Fruit fly (Drosophila melanogaster) whole organism, embryonic: ENCODE data around the gene Cln7.

Experiments
- BtbVII ChIP-seq: fragments of 200-800 bp; sonication (Bioruptor generic); optimal IDR thresholded peaks from 3 replicates; lab custom pipeline; 2017; ENCODE audit warnings: missing biosample characterization, mild to moderate bottlenecking, missing genetic modification characterization
- CG10147 ChIP-seq: fragments of 200-800 bp; sonication (Bioruptor generic); optimal IDR thresholded peaks from 2 replicates; lab custom pipeline; 2019; ENCODE audit warnings: missing biosample characterization, mild to moderate bottlenecking, missing genetic modification characterization, moderate library complexity
- CG10979 ChIP-seq: fragments of 200-800 bp; sonication (Bioruptor generic); optimal IDR thresholded peaks from 2 replicates; lab custom pipeline; 2018; ENCODE audit warnings: missing biosample characterization, mild to moderate bottlenecking, missing genetic modification characterization, moderate library complexity
- CG11085 ChIP-seq: fragments of 200-800 bp; sonication (Bioruptor generic); IDR thresholded peaks from 2 replicates; pipeline ENCODE4 v1.3.6; 2022; ENCODE audit warnings: missing biosample characterization, missing genetic modification characterization
- CG11247 ChIP-seq: fragments of 200-800 bp; sonication (Bioruptor generic); IDR thresholded peaks from 2 replicates; pipeline ENCODE4 v1.3.6; 2022; ENCODE audit warnings: missing biosample characterization, missing genetic modification characterization
- CG12299 ChIP-seq: fragments of 200-800 bp; sonication (Bioruptor generic); optimal IDR thresholded peaks from 2 replicates; lab custom pipeline; 2018; ENCODE audit warnings: missing biosample characterization, mild to moderate bottlenecking, missing genetic modification characterization
- CG18619 ChIP-seq: fragments of 200-800 bp; sonication (Bioruptor generic); optimal IDR thresholded peaks from 3 replicates; lab custom pipeline; 2017; ENCODE audit warnings: missing biosample characterization, mild to moderate bottlenecking, missing genetic modification characterization
- CG3995 ChIP-seq: fragments of 200-800 bp; sonication (Bioruptor generic); optimal IDR thresholded peaks from 3 replicates; lab custom pipeline; 2016; ENCODE audit warnings: missing biosample characterization, missing genetic modification characterization
- CG4360 ChIP-seq: fragments of 200-800 bp; sonication (Bioruptor generic); IDR thresholded peaks from 2 replicates; pipeline ENCODE4 v1.3.6; 2022; ENCODE audit warnings: missing biosample characterization, missing genetic modification characterization
- CG5245 ChIP-seq: fragments of 200-800 bp; sonication (Bioruptor generic); optimal IDR thresholded peaks from 3 replicates; lab custom pipeline; 2016; ENCODE audit warnings: missing biosample characterization, missing genetic modification characterization
- CG6654 ChIP-seq: fragments of 200-800 bp; sonication (Bioruptor generic); optimal IDR thresholded peaks from 2 replicates; lab custom pipeline; 2017; ENCODE audit warnings: missing biosample characterization, mild to moderate bottlenecking, missing genetic modification characterization
- CG7987 ChIP-seq: fragments of 200-800 bp; sonication (Bioruptor generic); optimal IDR thresholded peaks from 2 replicates; lab custom pipeline; 2018; ENCODE audit warnings: missing biosample characterization, mild to moderate bottlenecking, missing genetic modification characterization, moderate library complexity
- CG8359 ChIP-seq: fragments of 200-800 bp; sonication (Bioruptor generic); optimal IDR thresholded peaks from 2 replicates; lab custom pipeline; 2017; ENCODE audit warnings: missing biosample characterization, mild to moderate bottlenecking, missing genetic modification characterization, borderline replicate concordance
- Camta ChIP-seq: fragments of 200-800 bp; sonication (Bioruptor generic); optimal IDR thresholded peaks from 2 replicates; lab custom pipeline; 2016; ENCODE audit warnings: missing biosample characterization, missing genetic modification characterization
- CoRest ChIP-seq: fragments of 200-800 bp; sonication (Bioruptor generic); optimal IDR thresholded peaks from 3 replicates; lab custom pipeline; 2018; ENCODE audit warnings: missing biosample characterization, mild to moderate bottlenecking, missing genetic modification characterization, moderate library complexity
- D19A ChIP-seq: fragments of 200-800 bp; optimal IDR thresholded peaks from 3 replicates; lab custom pipeline; 2019; ENCODE audit warnings: missing biosample characterization, mild to moderate bottlenecking, missing genetic modification characterization, moderate library complexity
- Dip2 ChIP-seq: fragments of 200-800 bp; sonication (Bioruptor generic); IDR thresholded peaks from 2 replicates; pipeline ENCODE4 v1.3.6; 2022; ENCODE audit warnings: missing biosample characterization, missing genetic modification characterization
- Drgx ChIP-seq: fragments of 200-800 bp; sonication (Bioruptor generic); IDR thresholded peaks from 2 replicates; pipeline ENCODE4 v1.3.6; 2022; ENCODE audit warnings: missing biosample characterization, missing genetic modification characterization
- E2f1 ChIP-seq: fragments of 200-800 bp; sonication (Bioruptor generic); IDR thresholded peaks from 2 replicates; pipeline ENCODE4 v1.3.6; 2022; ENCODE audit warnings: missing biosample characterization, missing genetic modification characterization
- HLHmδ ChIP-seq: fragments of 200-800 bp; sonication (Bioruptor generic); optimal IDR thresholded peaks from 2 replicates; lab custom pipeline; 2018; ENCODE audit warnings: missing biosample characterization, mild to moderate bottlenecking, missing genetic modification characterization, moderate library complexity
- Hr39 ChIP-seq: fragments of >200 bp; optimal IDR thresholded peaks from 2 replicates; lab custom pipeline; 2017
- MBD-R2 ChIP-seq: fragments of 200-800 bp; sonication (Bioruptor generic); IDR thresholded peaks from 2 replicates; pipeline ENCODE4 v1.3.6; 2022; ENCODE audit warnings: missing biosample characterization, missing genetic modification characterization
- Meics ChIP-seq: fragments of 200-800 bp; sonication (Bioruptor generic); optimal IDR thresholded peaks from 2 replicates; lab custom pipeline; 2017; ENCODE audit warnings: missing biosample characterization, mild to moderate bottlenecking, missing genetic modification characterization
- NFAT ChIP-seq: fragments of 200-800 bp; sonication (Bioruptor generic); IDR thresholded peaks from 2 replicates; pipeline ENCODE4 v1.3.6; 2022; ENCODE audit warnings: missing biosample characterization, missing genetic modification characterization
- Pdp1 ChIP-seq, 2 experiments: fragments of 200-800 bp; sonication (Bioruptor generic); optimal IDR thresholded peaks; 3 replicates each; lab custom pipeline; 2016; ENCODE audit warnings: missing biosample characterization in 2 of 2, missing genetic modification characterization in 2 of 2, mild to moderate bottlenecking in 1 of 2, moderate library complexity in 1 of 2
- Rfx ChIP-seq: fragments of 200-800 bp; sonication (Bioruptor generic); IDR thresholded peaks from 2 replicates; pipeline ENCODE4 v1.3.6; 2022; ENCODE audit warnings: missing biosample characterization, missing genetic modification characterization
- Sox100B ChIP-seq: fragments of 200-800 bp; sonication (Bioruptor generic); optimal IDR thresholded peaks from 3 replicates; lab custom pipeline; 2018; ENCODE audit warnings: missing biosample characterization, mild to moderate bottlenecking, missing genetic modification characterization
- TFAM ChIP-seq: fragments of 200-800 bp; sonication (Bioruptor generic); optimal IDR thresholded peaks from 2 replicates; lab custom pipeline; 2017; ENCODE audit warnings: missing biosample characterization, missing genetic modification characterization, inconsistent platforms
- bbx ChIP-seq: fragments of 200-800 bp; sonication (Bioruptor generic); IDR thresholded peaks from 2 replicates; pipeline ENCODE4 v1.3.6; 2022; ENCODE audit warnings: missing biosample characterization, missing genetic modification characterization; ENCODE audit not compliant: partially characterized antibody
- ci ChIP-seq: fragments of 200-800 bp; sonication (Bioruptor generic); IDR thresholded peaks from 3 replicates; pipeline ENCODE4 v1.3.6; 2022; ENCODE audit warnings: missing biosample characterization, missing genetic modification characterization
- crc ChIP-seq: fragments of 200-800 bp; sonication (Bioruptor generic); optimal IDR thresholded peaks from 2 replicates; lab custom pipeline; 2016; ENCODE audit warnings: missing biosample characterization, missing genetic modification characterization
- croc ChIP-seq: fragments of 200-800 bp; sonication (Bioruptor generic); conservative IDR thresholded peaks from 3 replicates; pipeline ENCODE4 v1.3.6; 2022; ENCODE audit warnings: missing biosample characterization, missing genetic modification characterization
- da ChIP-seq: fragments of 200-800 bp; sonication (Bioruptor generic); optimal IDR thresholded peaks from 2 replicates; lab custom pipeline; 2016; ENCODE audit warnings: missing biosample characterization, missing genetic modification characterization
- dati ChIP-seq: fragments of 200-800 bp; sonication (Bioruptor generic); IDR thresholded peaks from 2 replicates; pipeline ENCODE4 v1.3.6; 2022; ENCODE audit warnings: missing biosample characterization, missing genetic modification characterization
- en ChIP-seq: fragments of 200-800 bp; sonication (Bioruptor generic); optimal IDR thresholded peaks from 2 replicates; lab custom pipeline; 2016; ENCODE audit warnings: missing biosample characterization, missing genetic modification characterization
- ftz-f1 ChIP-seq: fragments of 200-800 bp; sonication (Bioruptor generic); optimal IDR thresholded peaks from 2 replicates; lab custom pipeline; 2016; ENCODE audit warnings: missing biosample characterization, missing genetic modification characterization
- hb ChIP-seq: fragments of 200-800 bp; sonication (Bioruptor generic); IDR thresholded peaks from 3 replicates; pipeline ENCODE4 v1.3.6; 2022; ENCODE audit warnings: missing biosample characterization, missing genetic modification characterization; ENCODE audit not compliant: partially characterized antibody
- inv ChIP-seq: fragments of 200-800 bp; sonication (Bioruptor generic); IDR thresholded peaks from 2 replicates; pipeline ENCODE4 v1.3.6; 2022; ENCODE audit warnings: missing biosample characterization, missing genetic modification characterization; ENCODE audit not compliant: partially characterized antibody
- knrl ChIP-seq: fragments of 200-800 bp; sonication (Bioruptor generic); IDR thresholded peaks from 3 replicates; pipeline ENCODE4 v1.3.6; 2022; ENCODE audit warnings: missing biosample characterization, missing genetic modification characterization; ENCODE audit not compliant: partially characterized antibody
- mirr ChIP-seq: fragments of 200-800 bp; sonication (Bioruptor generic); optimal IDR thresholded peaks from 3 replicates; lab custom pipeline; 2018; ENCODE audit warnings: missing biosample characterization, mild to moderate bottlenecking, missing genetic modification characterization
- onecut ChIP-seq: fragments of 200-800 bp; sonication (Bioruptor generic); IDR thresholded peaks from 2 replicates; pipeline ENCODE4 v1.3.6; 2022; ENCODE audit warnings: missing biosample characterization, missing genetic modification characterization
- pan ChIP-seq, 4 experiments: fragments of >200 bp in 3 of 4; fragments of 200-800 bp in 1 of 4; sonication (Bioruptor generic) in 1 of 4; optimal IDR thresholded peaks in 3 of 4; IDR thresholded peaks in 1 of 4; 2 replicates each; pipeline versions ENCODE4 v1.3.6 to Lab custom; 2017 to 2022; ENCODE audit warnings: missing biosample characterization in 2 of 4, missing genetic modification characterization in 2 of 4, mixed read lengths in 1 of 4
- pb ChIP-seq: fragments of 200-800 bp; sonication (Bioruptor generic); optimal IDR thresholded peaks from 3 replicates; lab custom pipeline; 2016; ENCODE audit warnings: missing biosample characterization, missing genetic modification characterization
- pros ChIP-seq: fragments of 200-800 bp; sonication (Bioruptor generic); optimal IDR thresholded peaks from 3 replicates; lab custom pipeline; 2019; ENCODE audit warnings: missing biosample characterization, mild to moderate bottlenecking, missing genetic modification characterization, moderate library complexity
- psq ChIP-seq: fragments of 200-800 bp; sonication (Bioruptor generic); optimal IDR thresholded peaks from 2 replicates; lab custom pipeline; 2017; ENCODE audit warnings: missing biosample characterization, missing genetic modification characterization
- pum ChIP-seq: fragments of 200-800 bp; sonication (Bioruptor generic); optimal IDR thresholded peaks from 2 replicates; lab custom pipeline; 2016; ENCODE audit warnings: missing biosample characterization, missing genetic modification characterization
- ranshi ChIP-seq: fragments of 200-800 bp; sonication (Bioruptor generic); IDR thresholded peaks from 2 replicates; pipeline ENCODE4 v1.3.6; 2022; ENCODE audit warnings: missing biosample characterization, missing genetic modification characterization
- repo ChIP-seq: fragments of 200-800 bp; sonication (Bioruptor generic); optimal IDR thresholded peaks from 2 replicates; lab custom pipeline; 2016; ENCODE audit warnings: missing biosample characterization, missing genetic modification characterization
- stwl ChIP-seq: fragments of 200-800 bp; sonication (Bioruptor generic); optimal IDR thresholded peaks from 3 replicates; lab custom pipeline; 2018; ENCODE audit warnings: missing biosample characterization, mild to moderate bottlenecking, missing genetic modification characterization, moderate library complexity
- tup ChIP-seq: fragments of 200-800 bp; sonication (Bioruptor generic); optimal IDR thresholded peaks from 2 replicates; lab custom pipeline; 2016; ENCODE audit warnings: missing biosample characterization, mild to moderate bottlenecking, missing genetic modification characterization, moderate library complexity
- zfh1 ChIP-seq: fragments of 200-800 bp; sonication (Bioruptor generic); IDR thresholded peaks from 3 replicates; pipeline ENCODE4 v1.3.6; 2022; ENCODE audit warnings: missing biosample characterization, missing genetic modification characterization

Gene Cln7

dm6 chr3L:7338786-7339185 lies 6.2 kb downstream of the Cln7 start:
- TF ChIP-seq da (no peak), repo (no peak), pum (GFP tag; lab: Kevin White, UChicago) (no peak), BtbVII (no peak), CG4360 (GFP tag; lab: Robert Waterston, UW) (no peak), mirr (no peak), CG6654 (GFP tag; lab: Kevin White, UChicago) (no peak), CG11247 (GFP tag; lab: Robert Waterston, UW) (0 out of 2 replicates have a peak, but pooled peaks have one; percentile 16), CoRest (tag; lab: Kevin White, UChicago) (no peak), tup (GFP tag; lab: Kevin White, UChicago) (no peak), CG3995 (GFP tag; lab: Kevin White, UChicago) (peak; percentile 65), stwl (tag; lab: Kevin White, UChicago) (peak; percentile 36), pros (GFP tag; lab: Kevin White, UChicago) (no peak), CG18619 (GFP tag; lab: Kevin White, UChicago) (no peak), CG5245 (no peak), onecut (no peak), Pdp1 (GFP tag; optimal IDR thresholded peaks at IDR 0.05; lab: Kevin White, UChicago) (no peak), ranshi (GFP tag; lab: Robert Waterston, UW) (no peak), croc (GFP tag; lab: Robert Waterston, UW) (no peak), CG8359 (GFP tag; lab: Kevin White, UChicago) (no peak), CG12299 (tag; lab: Kevin White, UChicago) (no peak), inv (GFP tag; lab: Robert Waterston, UW) (no peak), CG7987 (GFP tag; lab: Kevin White, UChicago) (no peak), NFAT (peak; percentile 36; the same call in 1 of the 2 replicates), Rfx (peak; percentile 43; the same call in 1 of the 2 replicates), bbx (GFP tag; lab: Robert Waterston, UW) (peak; percentile 27; the same call in 1 of the 2 replicates), psq (GFP tag; lab: Kevin White, UChicago) (no peak), Dip2 (GFP tag; lab: Robert Waterston, UW) (no peak), hb (GFP tag; lab: Robert Waterston, UW) (no peak), Meics (GFP tag; lab: Kevin White, UChicago) (no peak), Hr39 (lab: Kevin White, UChicago) (no peak), en (GFP tag; lab: Kevin White, UChicago) (no peak), HLHmδ (GFP tag; lab: Kevin White, UChicago) (no peak), CG10979 (tag; lab: Kevin White, UChicago) (no peak), dati (GFP tag; lab: Robert Waterston, UW) (no peak), crc (no peak), ci (0 out of 3 replicates have a peak, but pooled peaks have one; percentile 20), E2f1 (GFP tag; lab: Robert Waterston, UW) (peak; percentile 38; the same call in 1 of the 2 replicates), CG11085 (GFP tag; lab: Robert Waterston, UW) (no peak), pan (optimal IDR thresholded peaks at IDR 0.05; lab: Kevin White, UChicago) (no peak), pan (GFP tag; optimal IDR thresholded peaks at IDR 0.05 in 1 of 2, IDR thresholded peaks at IDR 0.05 in 1 of 2) (no peak), Sox100B (GFP tag; lab: Kevin White, UChicago) (no peak), pb (GFP tag; lab: Kevin White, UChicago) (no peak), knrl (GFP tag; lab: Robert Waterston, UW) (no peak), Camta (GFP tag; lab: Kevin White, UChicago) (no peak), MBD-R2 (peak; percentile 63), Drgx (no peak), D19A (no peak), ftz-f1 (GFP tag; lab: Kevin White, UChicago) (no peak), zfh1 (GFP tag; lab: Robert Waterston, UW) (0 out of 3 replicates have a peak, but pooled peaks have one; percentile 39), TFAM (GFP tag; lab: Kevin White, UChicago) (no peak), CG10147 (no peak)
